Fruit fly (Drosophila melanogaster) whole organism, embryonic: ENCODE data around the gene Obp93a.

Source experiments
- Ada2b ChIP-seq: fragments of 200-800 bp; sonication (Bioruptor generic); IDR thresholded peaks from 2 replicates; pipeline ENCODE4 v1.3.6; 2022; ENCODE audit warnings: missing biosample characterization, missing genetic modification characterization
- Atf6 ChIP-seq: fragments of 200-800 bp; sonication (Bioruptor generic); IDR thresholded peaks from 2 replicates; pipeline ENCODE4 v1.3.6; 2022; ENCODE audit warnings: missing biosample characterization, missing genetic modification characterization
- Bdp1 ChIP-seq: fragments of 200-800 bp; sonication (Bioruptor generic); optimal IDR thresholded peaks from 3 replicates; lab custom pipeline; 2016; ENCODE audit warnings: missing biosample characterization, missing genetic modification characterization
- BtbVII ChIP-seq: fragments of 200-800 bp; sonication (Bioruptor generic); optimal IDR thresholded peaks from 3 replicates; lab custom pipeline; 2017; ENCODE audit warnings: missing biosample characterization, mild to moderate bottlenecking, missing genetic modification characterization
- CG10147 ChIP-seq: fragments of 200-800 bp; sonication (Bioruptor generic); optimal IDR thresholded peaks from 2 replicates; lab custom pipeline; 2019; ENCODE audit warnings: missing biosample characterization, mild to moderate bottlenecking, missing genetic modification characterization, moderate library complexity
- CG10431 ChIP-seq: fragments of 200-800 bp; sonication (Bioruptor generic); optimal IDR thresholded peaks from 3 replicates; lab custom pipeline; 2018; ENCODE audit warnings: missing biosample characterization, mild to moderate bottlenecking, missing genetic modification characterization
- CG11560 ChIP-seq: fragments of 200-800 bp; sonication (Bioruptor generic); IDR thresholded peaks from 3 replicates; pipeline ENCODE4 v1.3.6; 2022; ENCODE audit warnings: missing biosample characterization, missing genetic modification characterization
- CG11695 ChIP-seq: fragments of 200-800 bp; sonication (Bioruptor generic); IDR thresholded peaks from 3 replicates; pipeline ENCODE4 v1.3.6; 2022; ENCODE audit warnings: missing biosample characterization, missing genetic modification characterization
- CG12299 ChIP-seq: fragments of 200-800 bp; sonication (Bioruptor generic); optimal IDR thresholded peaks from 2 replicates; lab custom pipeline; 2018; ENCODE audit warnings: missing biosample characterization, mild to moderate bottlenecking, missing genetic modification characterization
- CG12744 ChIP-seq: fragments of 200-800 bp; sonication (Bioruptor generic); optimal IDR thresholded peaks from 2 replicates; lab custom pipeline; 2016; ENCODE audit warnings: missing biosample characterization, missing genetic modification characterization
- CG14710 ChIP-seq: fragments of 200-800 bp; sonication (Bioruptor generic); optimal IDR thresholded peaks from 3 replicates; lab custom pipeline; 2019; ENCODE audit warnings: missing biosample characterization, mild to moderate bottlenecking, missing genetic modification characterization, moderate library complexity
- CG15073 ChIP-seq: fragments of 200-800 bp; sonication (Bioruptor generic); optimal IDR thresholded peaks from 2 replicates; lab custom pipeline; 2016; ENCODE audit warnings: missing biosample characterization, missing genetic modification characterization
- CG1602 ChIP-seq: fragments of 200-800 bp; sonication (Bioruptor generic); optimal IDR thresholded peaks from 3 replicates; lab custom pipeline; 2016; ENCODE audit warnings: missing biosample characterization, missing genetic modification characterization
- CG17361 ChIP-seq: fragments of 200-800 bp; sonication (Bioruptor generic); IDR thresholded peaks from 3 replicates; pipeline ENCODE4 v1.3.6; 2022; ENCODE audit warnings: missing biosample characterization, missing genetic modification characterization
- CG2129 ChIP-seq: fragments of 200-800 bp; sonication (Bioruptor generic); IDR thresholded peaks from 2 replicates; pipeline ENCODE4 v1.3.6; 2022; ENCODE audit warnings: missing biosample characterization, missing genetic modification characterization; ENCODE audit not compliant: partially characterized antibody
- CG31388 ChIP-seq: fragments of 200-800 bp; sonication (Bioruptor generic); optimal IDR thresholded peaks from 2 replicates; lab custom pipeline; 2016; ENCODE audit warnings: missing biosample characterization, missing genetic modification characterization
- CG4282 ChIP-seq: fragments of 200-800 bp; sonication (Bioruptor generic); optimal IDR thresholded peaks from 2 replicates; lab custom pipeline; 2016; ENCODE audit warnings: missing biosample characterization, missing genetic modification characterization
- CG6654 ChIP-seq: fragments of 200-800 bp; sonication (Bioruptor generic); optimal IDR thresholded peaks from 2 replicates; lab custom pipeline; 2017; ENCODE audit warnings: missing biosample characterization, mild to moderate bottlenecking, missing genetic modification characterization
- CG8944 ChIP-seq: fragments of 200-800 bp; sonication (Bioruptor generic); optimal IDR thresholded peaks from 3 replicates; lab custom pipeline; 2016; ENCODE audit warnings: missing biosample characterization, missing genetic modification characterization
- Deaf1 ChIP-seq: fragments of 200-800 bp; optimal IDR thresholded peaks from 3 replicates; lab custom pipeline; 2019; ENCODE audit warnings: missing biosample characterization, mild to moderate bottlenecking, missing genetic modification characterization, moderate library complexity
- Eip74EF ChIP-seq, 2 experiments: fragments of 200-800 bp in 1 of 2; fragments of >200 bp in 1 of 2; sonication (Bioruptor generic) in 1 of 2; optimal IDR thresholded peaks; 2 replicates each; lab custom pipeline; 2017 to 2019; ENCODE audit warnings: missing biosample characterization in 2 of 2, missing genetic modification characterization in 2 of 2, mild to moderate bottlenecking in 1 of 2, moderate library complexity in 1 of 2
- HLH4C ChIP-seq: fragments of 200-800 bp; sonication (Bioruptor generic); IDR thresholded peaks from 3 replicates; pipeline ENCODE4 v1.3.6; 2022; ENCODE audit warnings: missing biosample characterization, missing genetic modification characterization; ENCODE audit not compliant: partially characterized antibody
- Hmr ChIP-seq: fragments of 200-800 bp; sonication (Bioruptor generic); optimal IDR thresholded peaks from 3 replicates; lab custom pipeline; 2017; ENCODE audit warnings: mild to moderate bottlenecking, missing biosample characterization, missing genetic modification reagents, missing genetic modification characterization
- Hr3 ChIP-seq: fragments of 200-800 bp; sonication (Bioruptor generic); optimal IDR thresholded peaks from 3 replicates; lab custom pipeline; 2016; ENCODE audit warnings: missing biosample characterization, missing genetic modification characterization
- MTF-1 ChIP-seq: fragments of 200-800 bp; sonication (Bioruptor generic); optimal IDR thresholded peaks from 2 replicates; lab custom pipeline; 2018; ENCODE audit warnings: missing biosample characterization, mild to moderate bottlenecking, missing genetic modification characterization, borderline replicate concordance
- Mad ChIP-seq: fragments of 200-800 bp; sonication (Bioruptor generic); optimal IDR thresholded peaks from 2 replicates; lab custom pipeline; 2016; ENCODE audit warnings: missing biosample characterization, missing genetic modification characterization
- Opbp ChIP-seq: fragments of 200-800 bp; sonication (Bioruptor generic); IDR thresholded peaks from 3 replicates; pipeline ENCODE4 v1.3.6; 2022; ENCODE audit warnings: missing biosample characterization, missing genetic modification characterization; ENCODE audit not compliant: partially characterized antibody
- Poxn ChIP-seq: fragments of 200-800 bp; sonication (Bioruptor generic); IDR thresholded peaks from 2 replicates; pipeline ENCODE4 v1.3.6; 2022; ENCODE audit warnings: missing biosample characterization, missing genetic modification characterization
- Ssrp ChIP-seq: fragments of 200-800 bp; sonication (Bioruptor generic); optimal IDR thresholded peaks from 2 replicates; lab custom pipeline; 2018; ENCODE audit warnings: missing biosample characterization, mild to moderate bottlenecking, missing genetic modification characterization, moderate library complexity
- Xrp1 ChIP-seq: fragments of 200-800 bp; sonication (Bioruptor generic); IDR thresholded peaks from 2 replicates; pipeline ENCODE4 v1.3.6; 2022; ENCODE audit warnings: missing biosample characterization, missing genetic modification characterization
- al ChIP-seq: fragments of 200-800 bp; sonication (Bioruptor generic); IDR thresholded peaks from 2 replicates; pipeline ENCODE4 v1.3.6; 2022; ENCODE audit warnings: missing biosample characterization, missing genetic modification characterization
- ap ChIP-seq: fragments of 200-800 bp; sonication (Bioruptor generic); IDR thresholded peaks from 2 replicates; pipeline ENCODE4 v1.3.6; 2022; ENCODE audit warnings: missing biosample characterization, missing genetic modification characterization
- bowl ChIP-seq: fragments of 200-800 bp; sonication (Bioruptor generic); IDR thresholded peaks from 2 replicates; pipeline ENCODE4 v1.3.6; 2022; ENCODE audit warnings: missing biosample characterization, missing genetic modification characterization
- crol ChIP-seq: fragments of 200-800 bp; sonication (Bioruptor generic); IDR thresholded peaks from 2 replicates; pipeline ENCODE4 v1.3.6; 2022; ENCODE audit warnings: missing biosample characterization, missing genetic modification characterization
- dati ChIP-seq: fragments of 200-800 bp; sonication (Bioruptor generic); IDR thresholded peaks from 2 replicates; pipeline ENCODE4 v1.3.6; 2022; ENCODE audit warnings: missing biosample characterization, missing genetic modification characterization
- exex ChIP-seq: fragments of 200-800 bp; sonication (Bioruptor generic); optimal IDR thresholded peaks from 4 replicates; lab custom pipeline; 2018; ENCODE audit warnings: missing biosample characterization, mild to moderate bottlenecking, missing genetic modification characterization, moderate library complexity
- gcm2 ChIP-seq: fragments of 200-800 bp; sonication (Bioruptor generic); optimal IDR thresholded peaks from 2 replicates; lab custom pipeline; 2016; ENCODE audit warnings: missing biosample characterization, missing genetic modification characterization
- hbn ChIP-seq: fragments of 200-800 bp; sonication (Bioruptor generic); IDR thresholded peaks from 2 replicates; pipeline ENCODE4 v1.3.6; 2022; ENCODE audit warnings: missing biosample characterization, missing genetic modification characterization; ENCODE audit not compliant: partially characterized antibody
- insv ChIP-seq, 2 experiments: fragments of 200-800 bp; sonication (Bioruptor generic); optimal IDR thresholded peaks; 3 replicates each; lab custom pipeline; 2016 to 2018; ENCODE audit warnings: missing biosample characterization in 2 of 2, missing genetic modification characterization in 2 of 2
- mirr ChIP-seq: fragments of 200-800 bp; sonication (Bioruptor generic); optimal IDR thresholded peaks from 3 replicates; lab custom pipeline; 2018; ENCODE audit warnings: missing biosample characterization, mild to moderate bottlenecking, missing genetic modification characterization
- nom ChIP-seq: fragments of 200-800 bp; sonication (Bioruptor generic); optimal IDR thresholded peaks from 2 replicates; lab custom pipeline; 2017; ENCODE audit warnings: missing biosample characterization, missing genetic modification characterization, mild to moderate bottlenecking, moderate library complexity, missing genetic modification reagents
- pum ChIP-seq: fragments of 200-800 bp; sonication (Bioruptor generic); optimal IDR thresholded peaks from 2 replicates; lab custom pipeline; 2016; ENCODE audit warnings: missing biosample characterization, missing genetic modification characterization
- rib ChIP-seq: fragments of 200-800 bp; sonication (Bioruptor generic); IDR thresholded peaks from 2 replicates; pipeline ENCODE4 v1.3.6; 2022; ENCODE audit warnings: missing biosample characterization, missing genetic modification characterization
- sob ChIP-seq: fragments of 200-800 bp; sonication (Bioruptor generic); IDR thresholded peaks from 2 replicates; pipeline ENCODE4 v1.3.6; 2022; ENCODE audit warnings: missing biosample characterization, missing genetic modification characterization
- tll ChIP-seq, 2 experiments: fragments of 200-800 bp in 1 of 2; fragments of >200 bp in 1 of 2; sonication (Bioruptor generic) in 1 of 2; optimal IDR thresholded peaks; 2 replicates each; lab custom pipeline; 2017 to 2019; ENCODE audit warnings: missing biosample characterization in 2 of 2, missing genetic modification characterization in 2 of 2, mild to moderate bottlenecking in 1 of 2, moderate library complexity in 1 of 2
- zen2 ChIP-seq: fragments of 200-800 bp; sonication (Bioruptor generic); IDR thresholded peaks from 3 replicates; pipeline ENCODE4 v1.3.6; 2022; ENCODE audit warnings: missing biosample characterization, missing genetic modification characterization; ENCODE audit not compliant: partially characterized antibody

Obp93a gene

DNA sequence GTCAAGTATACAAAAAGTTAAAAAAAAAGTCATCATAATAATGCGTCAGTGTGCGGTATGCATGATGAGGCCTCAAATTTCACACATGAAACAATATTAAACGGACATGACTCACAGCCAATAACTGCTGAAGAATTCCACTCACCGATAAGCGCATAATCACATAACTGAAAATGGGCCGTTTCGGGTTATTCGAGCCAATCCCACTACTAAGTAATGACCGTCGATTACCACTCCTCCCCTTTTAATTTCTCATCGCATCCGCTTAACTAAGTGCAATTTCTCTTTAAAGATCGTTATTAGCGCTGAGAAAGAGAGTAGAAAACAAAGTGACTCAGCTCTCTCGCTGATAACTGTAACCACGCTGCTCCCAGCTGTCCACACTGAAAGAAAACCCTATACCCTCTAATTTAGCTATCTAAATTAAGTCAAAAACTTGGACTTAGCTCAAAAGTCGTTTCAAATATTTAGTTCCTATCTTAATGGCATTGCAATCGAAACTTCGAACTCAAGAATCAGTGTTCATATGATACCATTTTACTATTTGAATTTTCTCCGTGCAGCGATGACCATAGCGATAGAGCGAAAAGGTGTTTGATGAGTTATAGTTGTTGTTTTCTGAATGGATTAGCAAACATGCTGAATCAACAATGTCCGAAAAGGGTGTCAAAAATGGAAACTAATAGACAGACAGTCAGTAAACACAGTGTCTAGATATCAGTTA, 16.6 kb downstream of the Obp93a start (continued):
- TF ChIP-seq CG10431 (peak; percentile 26), CG31388 (GFP tag; lab: Kevin White, UChicago) (peak; percentile 22), bowl (GFP tag; lab: Robert Waterston, UW) (peak; percentile 70), CG11695 (peak; percentile 91), Bdp1 (GFP tag; lab: Kevin White, UChicago) (peak; percentile 78), exex (tag; lab: Kevin White, UChicago) (peak; percentile 78), BtbVII (GFP tag; lab: Kevin White, UChicago) (peak; percentile 86), CG6654 (GFP tag; lab: Kevin White, UChicago) (peak; percentile 63), MTF-1 (GFP tag; lab: Kevin White, UChicago) (peak; percentile 89), CG12299 (tag; lab: Kevin White, UChicago) (peak; percentile 78), nom (GFP tag; lab: Kevin White, UChicago) (no peak), CG2129 (no peak), rib (GFP tag; lab: Robert Waterston, UW) (peak; percentile 49; the same call in 1 of the 2 replicates), CG4282 (GFP tag; lab: Kevin White, UChicago) (peak; percentile 83), Poxn (GFP tag; lab: Robert Waterston, UW) (no peak), CG15073 (GFP tag; lab: Kevin White, UChicago) (no peak)
- TF ChIP-seq, all 482 proteins: peak for 402

DNA sequence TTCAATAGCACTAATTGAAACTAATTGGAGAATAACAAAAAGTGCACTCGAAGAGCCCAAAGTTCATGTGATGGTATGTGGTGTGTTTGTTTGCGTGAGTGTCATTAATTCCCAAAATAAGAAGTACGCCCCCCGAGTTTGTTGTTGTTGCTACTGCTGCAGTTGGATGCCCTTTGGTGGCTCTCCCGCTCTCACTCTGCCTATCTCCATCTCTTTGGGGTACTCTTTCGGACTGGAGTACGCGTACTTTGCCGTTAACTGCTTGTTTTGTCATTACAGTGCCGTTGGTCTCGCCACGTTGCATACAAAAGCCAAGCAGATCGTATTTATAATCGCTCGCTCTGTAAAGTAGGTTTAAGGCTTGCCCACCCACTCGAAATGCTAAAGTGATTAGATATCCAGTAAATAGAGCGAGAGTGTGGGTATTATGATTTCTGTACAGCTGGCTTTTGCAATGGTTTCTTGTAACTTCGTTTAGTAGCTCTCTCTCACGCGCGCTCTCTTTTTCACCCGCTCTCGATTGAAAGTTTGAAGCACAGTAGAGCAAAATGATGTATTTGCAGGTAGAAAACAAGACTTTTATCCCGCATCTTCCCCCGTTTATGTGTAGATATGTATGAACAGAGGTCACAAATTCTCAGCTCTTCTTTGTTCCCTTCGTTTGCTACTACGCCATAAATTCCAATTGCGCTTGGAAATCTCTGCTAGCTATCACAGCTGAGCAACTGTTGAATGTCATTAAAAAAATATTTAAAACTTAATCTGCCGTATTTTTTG, 17.4 kb downstream of the Obp93a start:
- TF ChIP-seq Eip74EF (GFP tag; optimal IDR thresholded peaks at IDR 0.05; lab: Kevin White, UChicago) (peak; percentile 31 to 41), Atf6 (GFP tag; lab: Robert Waterston, UW) (0 out of 2 replicates have a peak, but pooled peaks have one; percentile 15), CG11560 (tag; lab: Robert Waterston, UW) (no peak), CG17361 (GFP tag; lab: Robert Waterston, UW) (no peak), crol (GFP tag; lab: Robert Waterston, UW) (no peak; the same call in 1 of the 2 replicates), Opbp (GFP tag; lab: Robert Waterston, UW) (no peak), Mad (GFP tag; lab: Kevin White, UChicago) (no peak), pum (GFP tag; lab: Kevin White, UChicago) (no peak), Deaf1 (tag; lab: Kevin White, UChicago) (no peak), insv (GFP tag; optimal IDR thresholded peaks at IDR 0.05; lab: Kevin White, UChicago) (no peak), CG8944 (GFP tag; lab: Kevin White, UChicago) (no peak), CG10147 (no peak), Ssrp (tag; lab: Kevin White, UChicago) (peak; percentile 19), CG1602 (GFP tag; lab: Kevin White, UChicago) (peak; percentile 28), CG14710 (tag; lab: Kevin White, UChicago) (no peak), Ada2b (GFP tag; lab: Robert Waterston, UW) (no peak), HLH4C (GFP tag; lab: Robert Waterston, UW) (0 out of 3 replicates have a peak, but pooled peaks have one; percentile 23), hbn (GFP tag; lab: Robert Waterston, UW) (no peak), al (no peak), CG12744 (GFP tag; lab: Kevin White, UChicago) (no peak), ap (GFP tag; lab: Robert Waterston, UW) (0 out of 2 replicates have a peak, but pooled peaks have one; percentile 22), gcm2 (GFP tag; lab: Kevin White, UChicago) (no peak), Xrp1 (GFP tag; lab: Robert Waterston, UW) (peak; percentile 7), Hr3 (no peak), zen2 (GFP tag; lab: Robert Waterston, UW) (no peak), Hmr (peak; percentile 58), mirr (GFP tag; lab: Kevin White, UChicago) (peak; percentile 18), sob (GFP tag; lab: Robert Waterston, UW) (no peak), tll (GFP tag; optimal IDR thresholded peaks at IDR 0.05; lab: Kevin White, UChicago) (no peak), CG11695 (peak; percentile 29; the same call in 1 of the 3 replicates), dati (GFP tag; lab: Robert Waterston, UW) (no peak)
